Worm (Caenorhabditis elegans) whole organism, early embryonic: ENCODE data around the gene aps-2.

Experiments
- B0310.2 ChIP-seq: sonication (generic microtip); optimal IDR thresholded peaks from 2 replicates; lab custom pipeline; 2016; ENCODE audit warnings: mild to moderate bottlenecking, missing genetic modification characterization, missing compliant biosample characterization
- aly-1 ChIP-seq: sonication (generic microtip); optimal IDR thresholded peaks from 2 replicates; lab custom pipeline; 2016; ENCODE audit warnings: missing genetic modification characterization, missing compliant biosample characterization
- ama-1 ChIP-seq: fragments of 150-350 bp; optimal IDR thresholded peaks from 2 replicates; lab custom pipeline; 2014
- ceh-13 ChIP-seq: fragments of 200-800 bp; sonication (Bioruptor generic); optimal IDR thresholded peaks from 2 replicates; lab custom pipeline; 2018; ENCODE audit warnings: mild to moderate bottlenecking, missing genetic modification characterization, missing compliant biosample characterization
- hmbx-1 ChIP-seq: sonication (generic microtip); optimal IDR thresholded peaks from 2 replicates; lab custom pipeline; 2016; ENCODE audit warnings: mild to moderate bottlenecking, missing genetic modification characterization, missing compliant biosample characterization
- hmg-4 ChIP-seq: fragments of 200-800 bp; sonication (Bioruptor generic); optimal IDR thresholded peaks from 2 replicates; lab custom pipeline; 2018; ENCODE audit warnings: mild to moderate bottlenecking, missing genetic modification characterization, missing compliant biosample characterization
- pes-1 ChIP-seq: fragments of 200-800 bp; sonication (Bioruptor generic); IDR thresholded peaks from 2 replicates; pipeline ENCODE4 v1.3.6; 2022; ENCODE audit warnings: missing genetic modification reagents, missing genetic modification characterization, missing compliant biosample characterization
- scrt-1 ChIP-seq: fragments of 200-800 bp; sonication (Bioruptor generic); IDR thresholded peaks from 2 replicates; pipeline ENCODE4 v1.3.6; 2022; ENCODE audit warnings: missing genetic modification characterization, missing compliant biosample characterization
- tra-4 ChIP-seq: sonication (generic microtip); optimal IDR thresholded peaks from 2 replicates; lab custom pipeline; 2017; ENCODE audit warnings: missing genetic modification characterization, missing compliant biosample characterization

DNA sequence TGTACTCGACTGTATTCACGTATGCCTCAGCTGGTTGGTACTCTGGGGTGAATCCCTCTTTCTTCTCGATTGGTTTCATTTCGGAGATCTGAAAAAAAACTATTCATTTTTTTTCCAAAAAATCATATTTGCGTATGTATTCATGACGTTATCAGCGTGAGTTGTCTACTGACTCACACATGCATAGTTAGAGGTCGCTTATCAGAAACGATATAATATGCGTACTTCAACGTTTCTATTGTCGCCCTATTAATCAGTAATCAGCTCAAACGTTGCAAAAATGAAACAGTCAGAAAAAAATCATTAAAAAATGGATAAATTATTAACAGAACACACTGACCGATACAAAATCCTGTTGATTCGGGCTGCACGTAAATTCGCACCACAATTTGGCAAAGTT is 20.4 kb downstream of the aps-2 start:
- TF ChIP-seq hmbx-1 (tag; lab: Kevin White, UChicago) = no peak
- TF ChIP-seq scrt-1 = no peak
- TF ChIP-seq aly-1 (tag; lab: Kevin White, UChicago) = no peak
- no peak for TF ChIP-seq ceh-13 (GFP tag; lab: Kevin White, UChicago)
- no peak for TF ChIP-seq ama-1 (lab: Kevin White, UChicago)
- no peak for TF ChIP-seq pes-1 (GFP tag; lab: Robert Waterston, UW)
- TF ChIP-seq B0310.2 = no peak
- TF ChIP-seq hmg-4 = no peak
- no peak for TF ChIP-seq tra-4 (tag; lab: Kevin White, UChicago)
